Worm (Caenorhabditis elegans) whole organism, L2 larva: ENCODE data around the gene ZK899.2.

Experiments
- F13H6.1 ChIP-seq: sonication (generic microtip); optimal IDR thresholded peaks from 2 replicates; lab custom pipeline; 2016; ENCODE audit warnings: missing genetic modification characterization, missing compliant biosample characterization
- blmp-1 ChIP-seq: sonication (generic microtip); optimal IDR thresholded peaks from 2 replicates; lab custom pipeline; 2017; ENCODE audit warnings: missing genetic modification characterization, mild to moderate bottlenecking, missing compliant biosample characterization, antibody characterized with exemption, moderate library complexity; ENCODE audit not compliant: insufficient read depth
- ceh-82 ChIP-seq: fragments of 150-350 bp; optimal IDR thresholded peaks from 2 replicates; lab custom pipeline; 2014; ENCODE audit warnings: missing biosample characterization, missing genetic modification characterization
- egl-27 ChIP-seq: sonication (generic microtip); optimal IDR thresholded peaks from 3 replicates; lab custom pipeline; 2017; ENCODE audit warnings: missing biosample characterization, missing genetic modification reagents, missing genetic modification characterization
- elt-3 ChIP-seq: sonication (generic microtip); optimal IDR thresholded peaks from 2 replicates; lab custom pipeline; 2017; ENCODE audit warnings: missing biosample characterization, missing genetic modification characterization
- nhr-23 ChIP-seq: fragments of 150-350 bp; optimal IDR thresholded peaks from 2 replicates; lab custom pipeline; 2014; ENCODE audit warnings: missing biosample characterization, missing genetic modification reagents, missing genetic modification characterization
- skn-1 ChIP-seq: sonication (generic microtip); optimal IDR thresholded peaks from 2 replicates; lab custom pipeline; 2017; ENCODE audit warnings: missing biosample characterization, missing genetic modification characterization
- unc-39 ChIP-seq: fragments of 150-350 bp; optimal IDR thresholded peaks from 2 replicates; lab custom pipeline; 2014; ENCODE audit warnings: missing biosample characterization, missing genetic modification characterization
- unc-62 ChIP-seq: fragments of 150-350 bp; optimal IDR thresholded peaks from 2 replicates; lab custom pipeline; 2014; ENCODE audit warnings: missing biosample characterization, missing genetic modification reagents, missing genetic modification characterization
- ztf-1 ChIP-seq: fragments of 200-800 bp; sonication (Bioruptor generic); conservative IDR thresholded peaks from 2 replicates; pipeline ENCODE4 v1.3.6; 2022; ENCODE audit warnings: missing genetic modification characterization, missing compliant biosample characterization

ce11 chrX:9483754-9484153, 32.0 kb upstream of the ZK899.2 start:
- no peak for TF ChIP-seq unc-39
- TF ChIP-seq skn-1, result no peak
- no peak for TF ChIP-seq nhr-23
- TF ChIP-seq blmp-1 (tag; lab: Kevin White, UChicago), result no peak
- TF ChIP-seq ztf-1 (GFP tag; lab: Robert Waterston, UW), result no peak
- TF ChIP-seq egl-27, result no peak
- TF ChIP-seq elt-3 (tag; lab: Kevin White, UChicago), result no peak
- TF ChIP-seq F13H6.1 (tag; lab: Kevin White, UChicago), result no peak
- TF ChIP-seq unc-62 (GFP tag; lab: Kevin White, UChicago), result no peak
- no peak for TF ChIP-seq ceh-82 (tag; lab: Kevin White, UChicago)
